Fruit fly (Drosophila melanogaster): ENCODE results near the gene Hsp22.

Hsp22 gene

DNA sequence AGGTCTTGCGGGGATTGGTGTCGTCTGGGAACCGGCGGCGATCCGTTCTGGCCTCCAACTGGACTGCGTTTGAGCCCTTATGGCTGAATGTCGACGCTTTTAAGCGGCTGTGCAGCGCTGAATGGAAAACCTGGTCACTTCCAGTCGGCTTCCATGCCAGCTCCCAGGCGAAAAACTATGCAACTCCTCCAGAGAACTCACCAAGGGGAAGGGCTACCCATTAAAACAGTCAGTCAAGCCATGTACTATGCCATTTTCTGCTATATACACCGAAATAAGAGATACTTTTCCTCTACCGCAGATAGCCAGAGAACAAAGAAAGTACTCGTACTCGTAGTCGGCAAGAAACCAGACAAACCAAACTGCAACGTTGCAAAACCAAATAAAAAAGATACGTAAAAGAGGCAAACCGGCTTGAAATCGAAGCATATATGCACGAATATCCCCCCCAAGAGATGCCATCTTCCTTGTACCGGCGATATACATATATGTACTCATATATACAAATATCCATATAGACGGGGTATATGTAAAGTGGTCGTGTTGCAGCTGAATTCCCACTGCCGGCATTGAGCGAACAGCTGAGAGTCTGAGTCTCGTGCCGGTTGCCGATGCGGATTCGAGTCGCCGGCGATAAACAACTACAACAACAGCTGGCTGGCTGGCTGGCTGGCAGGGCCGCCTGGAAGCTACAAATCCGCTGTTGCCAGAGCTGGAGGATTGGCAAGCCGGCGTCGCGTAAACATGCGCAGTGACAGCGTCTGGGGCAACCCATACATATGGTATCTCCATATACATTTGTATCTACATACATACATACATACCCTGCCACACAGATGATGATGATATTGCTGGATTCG, 7.0 kb downstream of the Hsp22 start, which contains the start of gene Hsp67Ba (continued):
- TF ChIP-seq N (GFP tag; optimal IDR thresholded peaks at IDR 0.05) (no peak), rgr (GFP tag; optimal IDR thresholded peaks at IDR 0.05) (no peak)

DNA sequence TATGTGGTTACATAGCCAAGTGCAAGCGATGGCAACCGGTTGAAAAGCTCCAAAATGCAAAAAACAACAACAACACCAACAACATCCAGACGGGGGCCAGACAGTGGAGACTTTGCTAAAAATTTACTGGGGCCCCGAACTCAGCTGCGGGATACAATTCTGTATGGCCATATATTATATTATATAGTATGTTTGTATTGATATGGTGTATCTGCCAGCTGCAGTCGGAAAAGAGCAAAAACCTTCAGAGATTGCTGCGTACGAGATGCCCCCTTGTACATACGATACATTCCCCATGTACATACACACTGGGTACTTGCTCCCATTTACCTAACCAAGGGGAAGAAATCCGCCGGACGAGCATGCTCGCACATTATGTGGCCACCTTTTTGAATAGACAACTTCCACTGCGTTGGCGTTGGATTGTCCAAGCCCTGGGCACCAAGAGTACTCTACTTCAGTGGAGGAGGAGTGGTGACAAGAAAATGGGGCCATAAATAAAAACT, 7.7 kb downstream of the Hsp22 start:
- TF ChIP-seq Sp1 (GFP tag; optimal IDR thresholded peaks at IDR 0.05) (peak; percentile 36), CrebA (GFP tag; optimal IDR thresholded peaks at IDR 0.05; ENCODE audit: borderline replicate concordance) (no peak), Dfd (GFP tag; optimal IDR thresholded peaks at IDR 0.05) (no peak), CG9705 (GFP tag; optimal IDR thresholded peaks at IDR 0.05) (peak; percentile 39), dl (GFP tag; optimal IDR thresholded peaks at IDR 0.05; ENCODE audit: insufficient read depth in 1 of 2, partially characterized antibody in 2 of 2) (peak in 1 of 2 experiments; percentile 22), woc (GFP tag; optimal IDR thresholded peaks at IDR 0.05) (peak; percentile 6), Rel (GFP tag; optimal IDR thresholded peaks at IDR 0.05) (no peak), Rel (tag; optimal IDR thresholded peaks at IDR 0.05) (peak; percentile 70), HLH106 (tag; optimal IDR thresholded peaks at IDR 0.05) (peak; percentile 7)

DNA sequence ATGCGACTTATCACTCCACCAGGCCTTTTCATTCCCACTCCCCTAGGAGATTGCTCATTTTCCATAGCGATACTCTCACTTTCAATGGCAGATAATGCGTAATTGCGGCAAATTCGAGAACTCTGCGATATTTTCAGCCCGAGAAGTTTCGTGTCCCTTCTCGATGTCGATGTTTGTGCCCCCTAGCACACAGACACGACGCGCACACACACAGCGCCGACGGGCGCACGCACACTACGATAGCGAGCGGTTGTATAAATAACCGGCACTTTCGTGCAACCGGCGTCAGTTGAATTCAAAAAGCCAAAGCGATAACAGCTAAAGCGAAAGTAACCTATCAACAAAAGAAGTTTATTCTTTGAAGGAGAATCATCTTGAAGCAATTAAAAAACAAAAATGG, 8.9 kb downstream of the Hsp22 start, which contains the start of gene Hsp23:
Gene Hsp23, plus strand, starts transcription at position 281 of the 400 bp plus-strand sequence.
- TF ChIP-seq CG9705 (GFP tag; optimal IDR thresholded peaks at IDR 0.05) (no peak), pan (optimal IDR thresholded peaks at IDR 0.05) (no peak), HLH106 (tag; optimal IDR thresholded peaks at IDR 0.05) (peak; percentile 28), rgr (GFP tag; optimal IDR thresholded peaks at IDR 0.05) (peak; percentile 37), usp (GFP tag; optimal IDR thresholded peaks at IDR 0.05) (no peak), Rel (GFP tag; optimal IDR thresholded peaks at IDR 0.05) (no peak), Rel (tag; optimal IDR thresholded peaks at IDR 0.05) (peak; percentile 47), Abd-B (GFP tag; optimal IDR thresholded peaks at IDR 0.05) (no peak), psq (GFP tag; optimal IDR thresholded peaks at IDR 0.05) (peak; percentile 66), sage (GFP tag; optimal IDR thresholded peaks at IDR 0.05) (peak; percentile 6), Dfd (GFP tag; optimal IDR thresholded peaks at IDR 0.05) (no peak), Sp1 (GFP tag; optimal IDR thresholded peaks at IDR 0.05) (peak; percentile 27), N (GFP tag; optimal IDR thresholded peaks at IDR 0.05) (no peak), lola (GFP tag; optimal IDR thresholded peaks at IDR 0.05) (no peak), Jra (GFP tag; optimal IDR thresholded peaks at IDR 0.05) (peak; percentile 32), sv (GFP tag; optimal IDR thresholded peaks at IDR 0.05) (no peak), brk (GFP tag; optimal IDR thresholded peaks at IDR 0.05) (peak; percentile 71), br (GFP tag; optimal IDR thresholded peaks at IDR 0.05) (peak; percentile 60), CG32264 (GFP tag; optimal IDR thresholded peaks at IDR 0.05) (peak; percentile 12), Dif (GFP tag; optimal IDR thresholded peaks at IDR 0.05; ENCODE audit: partially characterized antibody) (peak; percentile 59), Myc (optimal IDR thresholded peaks at IDR 0.05) (no peak), OdsH (GFP tag; optimal IDR thresholded peaks at IDR 0.05) (peak; percentile 53), dmrt93B (GFP tag; optimal IDR thresholded peaks at IDR 0.05) (no peak), foxo (GFP tag; optimal IDR thresholded peaks at IDR 0.05) (peak; percentile 43 to 45), fru (GFP tag; optimal IDR thresholded peaks at IDR 0.05) (peak; percentile 50), woc (GFP tag; optimal IDR thresholded peaks at IDR 0.05) (peak; percentile 26), Hr78 (GFP tag; optimal IDR thresholded peaks at IDR 0.05) (no peak), GATAd (GFP tag; optimal IDR thresholded peaks at IDR 0.05) (no peak), Hr83 (GFP tag; optimal IDR thresholded peaks at IDR 0.05; ENCODE audit: poor library complexity, severe bottlenecking) (peak; percentile 88), ey (GFP tag; optimal IDR thresholded peaks at IDR 0.05) (no peak), Mio (GFP tag; optimal IDR thresholded peaks at IDR 0.05) (no peak), dsf (GFP tag; optimal IDR thresholded peaks at IDR 0.05; ENCODE audit: borderline replicate concordance) (no peak), tai (GFP tag; optimal IDR thresholded peaks at IDR 0.05) (no peak), h (GFP tag; optimal IDR thresholded peaks at IDR 0.05) (peak; percentile 35), Vsx2 (GFP tag; optimal IDR thresholded peaks at IDR 0.05; ENCODE audit: partially characterized antibody) (no peak), Hnf4 (GFP tag; optimal IDR thresholded peaks at IDR 0.05) (peak; percentile 59), dl (GFP tag; optimal IDR thresholded peaks at IDR 0.05; ENCODE audit: insufficient read depth in 1 of 2, partially characterized antibody in 2 of 2) (peak in 1 of 2 experiments; percentile 7), CrebA (GFP tag; optimal IDR thresholded peaks at IDR 0.05; ENCODE audit: borderline replicate concordance) (peak; percentile 58)

Measured in whole organism, wandering third instar larva.